Worm (Caenorhabditis elegans) whole organism, early embryonic: Measurements from ENCODE around the gene D2024.4.
"Not testable (repeated sequence)": the region's sequence is repeated elsewhere in the genome, so short reads cannot be mapped to it uniquely, and the experiment has no call there.

Experiments used
- B0310.2 ChIP-seq: sonication (generic microtip); optimal IDR thresholded peaks from 2 replicates; lab custom pipeline; 2016; ENCODE audit warnings: mild to moderate bottlenecking, missing genetic modification characterization, missing compliant biosample characterization
- F13C5.2 ChIP-seq: sonication (generic microtip); optimal IDR thresholded peaks from 2 replicates; lab custom pipeline; 2017; ENCODE audit warnings: mild to moderate bottlenecking, missing genetic modification characterization, inconsistent platforms, missing compliant biosample characterization
- aly-1 ChIP-seq: sonication (generic microtip); optimal IDR thresholded peaks from 2 replicates; lab custom pipeline; 2016; ENCODE audit warnings: missing genetic modification characterization, missing compliant biosample characterization
- ama-1 ChIP-seq: fragments of 150-350 bp; optimal IDR thresholded peaks from 2 replicates; lab custom pipeline; 2014
- ceh-13 ChIP-seq: fragments of 200-800 bp; sonication (Bioruptor generic); optimal IDR thresholded peaks from 2 replicates; lab custom pipeline; 2018; ENCODE audit warnings: mild to moderate bottlenecking, missing genetic modification characterization, missing compliant biosample characterization
- ceh-36 ChIP-seq: sonication (generic microtip); optimal IDR thresholded peaks from 2 replicates; lab custom pipeline; 2016; ENCODE audit warnings: missing genetic modification characterization, inconsistent platforms, missing compliant biosample characterization
- ets-7 ChIP-seq: sonication (generic microtip); optimal IDR thresholded peaks from 2 replicates; lab custom pipeline; 2016; ENCODE audit warnings: missing genotype, missing genetic modification characterization, missing compliant biosample characterization
- flt-1 ChIP-seq: fragments of 200-800 bp; sonication (Bioruptor generic); IDR thresholded peaks from 2 replicates; pipeline ENCODE4 v1.3.6; 2022; ENCODE audit warnings: missing genetic modification characterization, missing compliant biosample characterization
- hmbx-1 ChIP-seq: sonication (generic microtip); optimal IDR thresholded peaks from 2 replicates; lab custom pipeline; 2016; ENCODE audit warnings: mild to moderate bottlenecking, missing genetic modification characterization, missing compliant biosample characterization
- hmg-4 ChIP-seq: fragments of 200-800 bp; sonication (Bioruptor generic); optimal IDR thresholded peaks from 2 replicates; lab custom pipeline; 2018; ENCODE audit warnings: mild to moderate bottlenecking, missing genetic modification characterization, missing compliant biosample characterization
- hnd-1 ChIP-seq: sonication (generic microtip); optimal IDR thresholded peaks from 2 replicates; lab custom pipeline; 2016; ENCODE audit warnings: missing genetic modification characterization, missing compliant biosample characterization
- pes-1 ChIP-seq: fragments of 200-800 bp; sonication (Bioruptor generic); IDR thresholded peaks from 2 replicates; pipeline ENCODE4 v1.3.6; 2022; ENCODE audit warnings: missing genetic modification reagents, missing genetic modification characterization, missing compliant biosample characterization
- scrt-1 ChIP-seq: fragments of 200-800 bp; sonication (Bioruptor generic); IDR thresholded peaks from 2 replicates; pipeline ENCODE4 v1.3.6; 2022; ENCODE audit warnings: missing genetic modification characterization, missing compliant biosample characterization
- sea-1 ChIP-seq: fragments of 200-800 bp; sonication (Bioruptor generic); conservative IDR thresholded peaks from 2 replicates; pipeline ENCODE4 v1.3.6; 2022; ENCODE audit warnings: missing genetic modification characterization, missing compliant biosample characterization
- tbx-11 ChIP-seq: fragments of 200-800 bp; sonication (Bioruptor generic); IDR thresholded peaks from 2 replicates; pipeline ENCODE4 v1.3.6; 2022; ENCODE audit warnings: missing genetic modification characterization, missing compliant biosample characterization
- tbx-37 ChIP-seq: fragments of 200-800 bp; sonication (Bioruptor generic); conservative IDR thresholded peaks from 2 replicates; pipeline ENCODE4 v1.3.6; 2022; ENCODE audit warnings: missing genetic modification reagents, missing genetic modification characterization, missing compliant biosample characterization
- tra-4 ChIP-seq: sonication (generic microtip); optimal IDR thresholded peaks from 2 replicates; lab custom pipeline; 2017; ENCODE audit warnings: missing genetic modification characterization, missing compliant biosample characterization

Gene D2024.4

DNA sequence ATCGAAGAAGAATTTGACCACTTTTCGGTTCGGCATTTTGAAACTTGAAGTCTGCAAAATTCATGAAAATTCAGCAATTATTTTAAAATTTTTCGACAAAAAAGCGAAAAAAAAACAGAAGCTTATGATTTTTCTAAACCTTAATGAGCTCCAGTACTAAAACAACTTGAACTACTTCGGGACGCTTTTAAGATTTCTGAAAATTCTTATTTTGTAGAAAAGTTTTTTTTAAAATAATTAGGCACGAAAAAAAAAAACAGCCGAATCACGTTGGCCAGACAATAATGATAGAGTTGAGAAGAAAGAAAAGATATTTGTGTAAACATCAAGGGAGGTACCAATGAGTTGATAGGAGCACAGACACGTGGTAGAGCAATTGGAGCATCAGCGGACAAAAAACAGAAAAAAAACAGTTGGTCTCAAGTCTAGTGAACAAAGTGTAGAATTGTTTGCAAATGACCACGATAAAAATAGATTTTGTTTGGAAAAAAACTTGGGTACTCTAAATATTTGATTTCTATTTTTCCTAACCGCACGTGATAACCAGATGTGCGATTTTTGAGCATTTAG is 11.3 kb downstream of the D2024.4 start, which contains the start of gene gstk-2:
TSS of gene gstk-2 (minus strand) at position 51 of the 570 bp plus-strand sequence.
- TF ChIP-seq aly-1: no peak
- no peak for TF ChIP-seq pes-1

ce11 chrIV:7243913-7244312 is 12.9 kb downstream of the D2024.4 start, which contains the start of gene afmd-1:
TSS of gene afmd-1 (plus strand) at chrIV:7244228.
- TF ChIP-seq aly-1 (no peak), ets-7 (tag; lab: Kevin White, UChicago) (no peak), sea-1 (no peak), hmg-4 (GFP tag; lab: Kevin White, UChicago) (no peak), ama-1 (lab: Kevin White, UChicago) (no peak), tbx-11 (GFP tag; lab: Robert Waterston, UW) (no peak), pes-1 (no peak), F13C5.2 (no peak), B0310.2 (no peak), tra-4 (tag; lab: Kevin White, UChicago) (no peak), hmbx-1 (no peak), flt-1 (GFP tag; lab: Robert Waterston, UW) (no peak), ceh-36 (tag; lab: Kevin White, UChicago) (no peak), tbx-37 (no peak), scrt-1 (GFP tag; lab: Robert Waterston, UW) (no peak), hnd-1 (tag; lab: Kevin White, UChicago) (no peak), ceh-13 (GFP tag; lab: Kevin White, UChicago) (no peak)

DNA sequence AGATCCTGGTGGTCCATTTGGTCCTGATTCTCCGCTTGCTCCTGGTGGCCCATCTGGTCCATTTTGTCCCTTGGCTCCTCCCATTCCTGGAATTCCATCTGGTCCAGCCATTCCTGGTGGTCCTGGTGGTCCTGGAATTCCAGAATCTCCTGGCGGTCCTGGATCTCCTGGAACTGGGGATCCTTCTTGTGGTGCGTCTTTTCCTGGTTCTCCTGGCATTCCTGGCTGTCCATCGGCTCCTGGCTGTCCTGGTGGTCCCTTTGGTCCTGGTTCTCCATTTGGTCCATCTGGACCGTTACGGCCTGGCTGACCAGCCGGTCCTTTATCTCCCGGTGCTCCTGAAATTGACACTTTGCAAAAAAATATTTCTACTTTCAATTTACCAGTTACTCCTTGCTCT is 14.6 kb downstream of the D2024.4 start:
- TF ChIP-seq tbx-11 (GFP tag; lab: Robert Waterston, UW) (no peak), flt-1 (GFP tag; lab: Robert Waterston, UW) (no peak), F13C5.2 (no peak), ets-7 (tag; lab: Kevin White, UChicago) (no peak)

DNA sequence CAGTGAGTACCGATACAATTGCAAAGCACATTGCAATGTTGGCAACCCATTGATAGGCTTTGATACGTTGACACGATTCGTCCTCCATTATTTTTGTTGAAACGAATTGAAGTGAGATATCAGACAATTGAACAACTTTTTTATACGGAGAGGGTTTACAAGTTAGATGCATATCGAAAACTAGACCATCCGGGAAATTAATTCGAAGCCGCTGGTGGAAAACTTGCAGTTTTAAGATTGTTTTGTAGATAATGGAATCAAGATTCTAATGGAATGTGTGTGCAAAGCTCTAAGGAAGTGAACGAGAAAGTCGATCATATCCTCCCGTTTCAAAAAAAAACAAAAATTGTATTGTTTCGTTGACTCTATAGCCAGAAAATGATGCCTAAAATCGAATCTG is 15.5 kb downstream of the D2024.4 start, which contains the start of gene col-114:
TSS of gene col-114 (minus strand) at position 101 of the 400 bp plus-strand sequence.
- no peak for TF ChIP-seq ceh-36 (tag; lab: Kevin White, UChicago)
- no peak for TF ChIP-seq pes-1
- TF ChIP-seq ceh-13 (GFP tag; lab: Kevin White, UChicago): no peak
- no peak for TF ChIP-seq hnd-1 (tag; lab: Kevin White, UChicago)
- no peak for TF ChIP-seq sea-1
- no peak for TF ChIP-seq F13C5.2
- no peak for TF ChIP-seq hmg-4 (GFP tag; lab: Kevin White, UChicago)
- no peak for TF ChIP-seq aly-1

DNA sequence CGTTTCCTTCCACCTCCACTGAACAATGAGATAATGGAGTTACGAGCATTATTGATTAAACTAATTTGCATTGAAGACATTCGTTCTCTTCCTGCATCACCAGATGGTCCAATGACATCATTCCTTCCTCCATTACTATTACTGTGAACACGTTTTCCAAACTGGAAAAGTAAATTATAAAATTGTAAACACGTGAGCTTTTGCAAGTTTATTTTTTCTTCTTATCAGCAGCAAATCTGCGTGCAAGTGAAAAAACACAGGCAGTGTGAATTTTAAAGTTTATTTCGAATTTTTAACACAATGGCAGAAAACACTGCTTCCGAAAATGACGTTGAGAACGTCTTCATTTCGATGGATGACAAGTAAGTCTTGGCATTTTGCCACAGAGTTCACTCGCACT is 16.2 kb downstream of the D2024.4 start, which contains the start of gene D2024.1:
TSS of gene D2024.1 (plus strand) at position 301 of the 400 bp plus-strand sequence.
- TF ChIP-seq hmbx-1; ama-1 (lab: Kevin White, UChicago); scrt-1 (GFP tag; lab: Robert Waterston, UW): not testable (repeated sequence)

DNA sequence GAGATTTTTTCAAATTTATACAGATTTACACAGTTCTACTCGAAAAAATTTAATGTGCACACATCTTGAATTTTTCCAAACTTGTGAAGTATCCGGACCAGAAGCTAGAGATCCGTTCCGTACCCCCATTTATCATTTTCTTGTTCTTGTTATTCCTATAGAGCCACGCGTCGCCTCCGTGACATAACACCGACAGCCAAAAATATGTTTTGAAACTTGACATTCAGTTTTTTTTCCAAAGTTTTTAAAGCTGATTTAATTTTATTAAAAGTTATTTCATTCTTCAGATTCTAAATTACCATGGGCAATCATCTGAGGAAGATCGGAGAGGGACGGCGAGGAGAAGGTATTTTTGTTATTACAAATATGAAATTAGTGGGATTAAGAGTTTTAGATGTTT is 19.1 kb downstream of the D2024.4 start, which contains the start of gene D2024.18:
TSS of gene D2024.18 (plus strand) at position 301 of the 400 bp plus-strand sequence.
- TF ChIP-seq aly-1: no peak

- no peak for TF ChIP-seq sea-1
- no peak for TF ChIP-seq F13C5.2
- TF ChIP-seq hmbx-1: no peak
- no peak for TF ChIP-seq hnd-1 (tag; lab: Kevin White, UChicago)
- TF ChIP-seq aly-1: no peak
- TF ChIP-seq tra-4 (tag; lab: Kevin White, UChicago): no peak
- no peak for TF ChIP-seq ets-7 (tag; lab: Kevin White, UChicago)
- TF ChIP-seq scrt-1 (GFP tag; lab: Robert Waterston, UW): no peak
- TF ChIP-seq hmg-4 (GFP tag; lab: Kevin White, UChicago): no peak
- TF ChIP-seq B0310.2: no peak
- TF ChIP-seq pes-1: no peak
Measured at ce11 chrIV:7253271-7253670, 22.2 kb downstream of the D2024.4 start.

- TF ChIP-seq tbx-11 (GFP tag; lab: Robert Waterston, UW); ceh-13 (GFP tag; lab: Kevin White, UChicago); hnd-1 (tag; lab: Kevin White, UChicago): not testable (repeated sequence)
Measured at ce11 chrIV:7254690-7255089, 23.7 kb downstream of the D2024.4 start, which contains the start of gene C06E4.5. TSS of gene C06E4.5 (plus strand) at chrIV:7254990.

DNA sequence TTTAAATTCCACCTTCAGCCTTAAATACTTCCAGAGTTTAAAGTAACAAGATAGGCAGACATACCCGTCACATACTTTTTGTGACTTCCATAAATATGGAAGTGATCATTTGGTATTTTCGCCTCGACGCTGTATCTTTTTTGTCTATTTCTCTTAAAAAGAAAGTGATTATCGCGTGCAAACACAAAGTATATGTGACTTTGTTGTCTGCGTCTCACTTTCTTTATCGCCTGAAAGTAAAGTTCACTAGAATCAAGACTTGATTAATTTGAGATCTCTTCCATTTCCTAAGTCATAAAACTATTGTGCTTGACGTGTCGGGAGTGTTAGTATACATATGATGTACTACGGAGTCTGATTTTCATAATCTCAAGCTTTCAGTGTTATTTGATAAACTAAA is 27.2 kb downstream of the D2024.4 start, which contains the start of gene C06E4.6:
TSS of gene C06E4.6 (minus strand) at position 51 of the 400 bp plus-strand sequence.
- TF ChIP-seq sea-1 (no peak), scrt-1 (GFP tag; lab: Robert Waterston, UW) (no peak), hmbx-1 (no peak), flt-1 (GFP tag; lab: Robert Waterston, UW) (no peak), hmg-4 (GFP tag; lab: Kevin White, UChicago) (no peak), ceh-36 (tag; lab: Kevin White, UChicago) (no peak), ama-1 (lab: Kevin White, UChicago) (no peak), F13C5.2 (no peak), B0310.2 (no peak)
